Fruit fly (Drosophila melanogaster): Measurements from ENCODE around the gene CG42841.

DNA sequence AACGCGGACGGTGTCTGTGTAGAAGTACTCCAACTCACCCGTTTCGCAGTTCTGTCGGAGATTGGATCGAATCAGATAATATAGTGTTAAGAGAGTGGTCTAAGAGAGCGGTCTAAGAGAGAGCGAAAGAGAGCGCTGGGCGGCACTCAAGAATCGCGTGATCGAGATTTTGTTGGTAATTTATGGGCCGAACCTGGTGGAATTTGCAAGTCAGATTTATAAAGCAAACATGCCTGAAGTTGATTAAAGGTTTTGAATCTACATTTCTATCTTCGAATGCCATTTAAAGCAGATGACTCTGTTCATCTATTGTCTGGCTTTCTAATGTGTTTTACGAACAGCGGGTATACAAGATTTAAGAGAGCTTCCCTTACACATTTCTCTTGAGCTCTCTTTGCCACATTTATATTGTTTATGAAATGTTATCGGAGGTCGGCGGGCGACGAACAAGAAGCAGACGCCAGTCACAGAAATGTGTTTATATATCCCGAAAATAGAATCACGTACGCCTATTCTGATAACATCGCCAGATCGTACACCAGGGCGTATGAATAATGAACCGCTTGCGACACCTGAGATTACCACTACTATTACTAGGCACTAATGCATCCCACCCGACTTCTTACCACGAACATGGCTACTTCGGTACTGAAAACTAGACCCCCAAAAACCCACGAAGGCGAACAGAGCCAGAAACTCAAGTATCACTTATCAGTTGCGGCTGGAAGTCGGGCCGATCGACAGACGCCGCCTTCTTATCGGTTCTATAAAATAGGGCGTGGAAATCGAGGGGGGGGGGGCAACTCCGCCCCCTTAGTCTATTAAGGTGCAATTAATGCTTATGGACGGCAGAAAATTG, 37.8 kb downstream of the CG42841 start:
- TF ChIP-seq EcR (GFP tag; optimal IDR thresholded peaks at IDR 0.05) (no peak), Dll (optimal IDR thresholded peaks at IDR 0.05) (no peak), pan (optimal IDR thresholded peaks at IDR 0.05) (no peak), CG8478 (optimal IDR thresholded peaks at IDR 0.05) (no peak)
